Fruit fly (Drosophila melanogaster) whole organism, prepupa: ENCODE data around the gene CG15880.

Source experiments
- Blimp-1 ChIP-seq: fragments of 200-800 bp; sonication (Bioruptor generic); optimal IDR thresholded peaks from 3 replicates; lab custom pipeline; 2017; ENCODE audit warnings: missing biosample characterization, missing genetic modification characterization, mild to moderate bottlenecking, moderate library complexity, missing genetic modification reagents
- CG10631 ChIP-seq: fragments of 200-800 bp; sonication (Bioruptor generic); optimal IDR thresholded peaks from 2 replicates; lab custom pipeline; 2016; ENCODE audit warnings: missing biosample characterization, missing genetic modification characterization
- CG10669 ChIP-seq: fragments of 200-800 bp; sonication (Bioruptor generic); optimal IDR thresholded peaks from 3 replicates; lab custom pipeline; 2018; ENCODE audit warnings: missing biosample characterization, mild to moderate bottlenecking, missing genetic modification characterization, moderate library complexity
- CG11294 ChIP-seq: fragments of 200-800 bp; sonication (Bioruptor generic); IDR thresholded peaks from 2 replicates; pipeline ENCODE4 v1.3.6; 2022; ENCODE audit warnings: missing biosample characterization, missing genetic modification characterization
- CG11762 ChIP-seq: fragments of 200-800 bp; sonication (Bioruptor generic); optimal IDR thresholded peaks from 3 replicates; lab custom pipeline; 2016; ENCODE audit warnings: missing biosample characterization, missing genetic modification characterization; ENCODE audit not compliant: insufficient read depth
- CG11902 ChIP-seq: fragments of 200-800 bp; sonication (Bioruptor generic); optimal IDR thresholded peaks from 3 replicates; lab custom pipeline; 2016; ENCODE audit warnings: missing biosample characterization, missing genetic modification characterization
- CG15336 ChIP-seq: fragments of 200-800 bp; sonication (Bioruptor generic); IDR thresholded peaks from 2 replicates; pipeline ENCODE4 v1.3.6; 2022; ENCODE audit warnings: missing biosample characterization, missing genetic modification characterization
- CG1621 ChIP-seq: fragments of 200-800 bp; sonication (Bioruptor generic); optimal IDR thresholded peaks from 3 replicates; lab custom pipeline; 2018; ENCODE audit warnings: missing biosample characterization, mild to moderate bottlenecking, missing genetic modification characterization
- CG16779 ChIP-seq: fragments of 200-800 bp; sonication (Bioruptor generic); optimal IDR thresholded peaks from 3 replicates; lab custom pipeline; 2017; ENCODE audit warnings: missing biosample characterization, mild to moderate bottlenecking, missing genetic modification characterization
- CG3032 ChIP-seq: fragments of 200-800 bp; optimal IDR thresholded peaks from 2 replicates; lab custom pipeline; 2019; ENCODE audit warnings: missing biosample characterization, mild to moderate bottlenecking, missing genetic modification characterization, moderate library complexity
- CG32006 ChIP-seq: fragments of 200-800 bp; sonication (Bioruptor generic); optimal IDR thresholded peaks from 3 replicates; lab custom pipeline; 2017; ENCODE audit warnings: missing biosample characterization, mild to moderate bottlenecking, missing genetic modification characterization
- CG34406 ChIP-seq: fragments of 200-800 bp; sonication (Bioruptor generic); optimal IDR thresholded peaks from 3 replicates; lab custom pipeline; 2016; ENCODE audit warnings: missing biosample characterization, missing genetic modification characterization
- CG3919 ChIP-seq: fragments of 200-800 bp; sonication (Bioruptor generic); optimal IDR thresholded peaks from 3 replicates; lab custom pipeline; 2016; ENCODE audit warnings: missing biosample characterization, missing genetic modification characterization
- CG4318 ChIP-seq: fragments of 200-800 bp; sonication (Bioruptor generic); optimal IDR thresholded peaks from 3 replicates; lab custom pipeline; 2017; ENCODE audit warnings: missing biosample characterization, mild to moderate bottlenecking, missing genetic modification characterization
- CG6792 ChIP-seq: fragments of 200-800 bp; sonication (Bioruptor generic); optimal IDR thresholded peaks from 3 replicates; lab custom pipeline; 2016; ENCODE audit warnings: missing biosample characterization, missing genetic modification characterization
- CG6808 ChIP-seq: fragments of 200-800 bp; sonication (Bioruptor generic); optimal IDR thresholded peaks from 3 replicates; lab custom pipeline; 2017; ENCODE audit warnings: missing biosample characterization, missing genetic modification characterization, mild to moderate bottlenecking, moderate library complexity, missing genetic modification reagents
- CG7368 ChIP-seq: fragments of 200-800 bp; sonication (Bioruptor generic); optimal IDR thresholded peaks from 3 replicates; lab custom pipeline; 2016; ENCODE audit warnings: missing biosample characterization, missing genetic modification characterization
- CG8632 ChIP-seq: fragments of 200-800 bp; sonication (Bioruptor generic); optimal IDR thresholded peaks from 3 replicates; lab custom pipeline; 2016; ENCODE audit warnings: missing biosample characterization, missing genetic modification characterization
- Eip78C ChIP-seq: fragments of 200-800 bp; sonication (Bioruptor generic); peaks from one replicate; lab custom pipeline; 2016; ENCODE audit warnings: missing biosample characterization, missing genetic modification characterization
- Eip93F ChIP-seq: fragments of 200-800 bp; sonication (Bioruptor generic); optimal IDR thresholded peaks from 2 replicates; lab custom pipeline; 2016; ENCODE audit warnings: missing biosample characterization, mild to moderate bottlenecking, missing genetic modification characterization
- Ets96B ChIP-seq: fragments of 200-800 bp; optimal IDR thresholded peaks from 2 replicates; lab custom pipeline; 2019; ENCODE audit warnings: missing biosample characterization, mild to moderate bottlenecking, missing genetic modification characterization, moderate library complexity
- Hr39 ChIP-seq: fragments of 200-800 bp; sonication (Bioruptor generic); optimal IDR thresholded peaks from 2 replicates; lab custom pipeline; 2016; ENCODE audit warnings: missing biosample characterization, missing genetic modification characterization
- Lpt ChIP-seq: fragments of 200-800 bp; sonication (Bioruptor generic); optimal IDR thresholded peaks from 3 replicates; lab custom pipeline; 2016; ENCODE audit warnings: missing biosample characterization, missing genetic modification characterization
- Sox14 ChIP-seq: fragments of 200-800 bp; sonication (Bioruptor generic); optimal IDR thresholded peaks from 3 replicates; lab custom pipeline; 2016; ENCODE audit warnings: missing biosample characterization, missing genetic modification characterization
- Sox15 ChIP-seq: fragments of 200-800 bp; sonication (Bioruptor generic); optimal IDR thresholded peaks from 3 replicates; lab custom pipeline; 2016; ENCODE audit warnings: missing biosample characterization, missing genetic modification characterization
- achi ChIP-seq: fragments of 200-800 bp; sonication (Bioruptor generic); optimal IDR thresholded peaks from 3 replicates; lab custom pipeline; 2016; ENCODE audit warnings: missing biosample characterization, missing genetic modification characterization
- acj6 ChIP-seq: fragments of 200-800 bp; sonication (Bioruptor generic); optimal IDR thresholded peaks from 3 replicates; lab custom pipeline; 2016; ENCODE audit warnings: missing biosample characterization, missing genetic modification characterization
- dac ChIP-seq: fragments of 200-800 bp; sonication (Bioruptor generic); optimal IDR thresholded peaks from 2 replicates; lab custom pipeline; 2017; ENCODE audit warnings: missing biosample characterization, mild to moderate bottlenecking, missing genetic modification characterization
- dsx ChIP-seq: fragments of 200-800 bp; optimal IDR thresholded peaks from 3 replicates; lab custom pipeline; 2019; ENCODE audit warnings: missing biosample characterization, mild to moderate bottlenecking, missing genetic modification characterization, moderate library complexity; ENCODE audit not compliant: poor library complexity, severe bottlenecking
- eg ChIP-seq: fragments of 200-800 bp; sonication (Bioruptor generic); IDR thresholded peaks from 3 replicates; pipeline ENCODE4 v1.3.6; 2022; ENCODE audit warnings: missing biosample characterization, missing genetic modification characterization
- esn ChIP-seq: fragments of 200-800 bp; sonication (Bioruptor generic); optimal IDR thresholded peaks from 2 replicates; lab custom pipeline; 2016; ENCODE audit warnings: missing biosample characterization, mild to moderate bottlenecking, missing genetic modification characterization, moderate library complexity
- fd59A ChIP-seq: fragments of 200-800 bp; sonication (Bioruptor generic); optimal IDR thresholded peaks from 2 replicates; lab custom pipeline; 2017; ENCODE audit warnings: missing biosample characterization, mild to moderate bottlenecking, missing genetic modification characterization, missing genetic modification reagents
- fd85E ChIP-seq: fragments of 200-800 bp; sonication (Bioruptor generic); optimal IDR thresholded peaks from 3 replicates; lab custom pipeline; 2016; ENCODE audit warnings: missing biosample characterization, missing genetic modification characterization
- pdm3 ChIP-seq: fragments of 200-800 bp; sonication (Bioruptor generic); optimal IDR thresholded peaks from 3 replicates; lab custom pipeline; 2016; ENCODE audit warnings: missing biosample characterization, missing genetic modification characterization
- salr ChIP-seq, 2 experiments: fragments of 200-800 bp; sonication (Bioruptor generic); optimal IDR thresholded peaks; 3 replicates each; lab custom pipeline; 2016 to 2018; ENCODE audit warnings: missing biosample characterization in 2 of 2, missing genetic modification characterization in 2 of 2, mild to moderate bottlenecking in 1 of 2
- spab ChIP-seq: fragments of 200-800 bp; sonication (Bioruptor generic); optimal IDR thresholded peaks from 2 replicates; lab custom pipeline; 2017; ENCODE audit warnings: missing biosample characterization, mild to moderate bottlenecking, missing genetic modification characterization, missing genetic modification reagents
- ss ChIP-seq, 2 experiments: fragments of 200-800 bp; sonication (Bioruptor generic); optimal IDR thresholded peaks; 2 replicates in 1 of 2; 3 replicates in 1 of 2; lab custom pipeline; 2017 to 2018; ENCODE audit warnings: mild to moderate bottlenecking in 2 of 2, missing biosample characterization in 2 of 2, missing genetic modification characterization in 2 of 2, moderate library complexity in 1 of 2
- svp ChIP-seq: fragments of 200-800 bp; sonication (Bioruptor generic); peaks from one replicate; lab custom pipeline; 2016; ENCODE audit warnings: missing biosample characterization, missing genetic modification characterization
- topi ChIP-seq: fragments of 200-800 bp; sonication (Bioruptor generic); optimal IDR thresholded peaks from 3 replicates; lab custom pipeline; 2016; ENCODE audit warnings: missing biosample characterization, missing genetic modification characterization
- vri ChIP-seq: fragments of 200-800 bp; sonication (Bioruptor generic); optimal IDR thresholded peaks from 3 replicates; lab custom pipeline; 2016; ENCODE audit warnings: missing biosample characterization, mild to moderate bottlenecking, missing genetic modification characterization

Gene CG15880

dm6 chr2L:850727-851257 lies 33.0 kb upstream of the CG15880 start, which contains the start of gene drongo (continued):
- TF ChIP-seq Sox15 (GFP tag; lab: Kevin White, UChicago), result no peak
- no peak for TF ChIP-seq CG34406
- TF ChIP-seq svp (GFP tag; lab: Kevin White, UChicago), result peak; percentile 86
- no peak for TF ChIP-seq fd59A (GFP tag; lab: Kevin White, UChicago)
- peak; percentile 18 for TF ChIP-seq topi

- TF ChIP-seq fd59A (GFP tag; lab: Kevin White, UChicago), result no peak
Observed at dm6 chr2L:849787-850512, 32.2 kb upstream of the CG15880 start.

dm6 chr2L:849138-849744 lies 31.5 kb upstream of the CG15880 start:
- TF ChIP-seq Eip93F (peak; percentile 32), esn (GFP tag; lab: Kevin White, UChicago) (no peak), svp (GFP tag; lab: Kevin White, UChicago) (peak; percentile 99)

dm6 chr2L:847988-848622 lies 30.4 kb upstream of the CG15880 start:
- peak; percentile 66 for TF ChIP-seq CG1621 (tag; lab: Kevin White, UChicago)
- peak; percentile 40 for TF ChIP-seq dac (GFP tag; lab: Kevin White, UChicago)
- peak; percentile 61 for TF ChIP-seq CG11902
- TF ChIP-seq CG11762 (GFP tag; lab: Kevin White, UChicago), result peak; percentile 47
- peak; percentile 73 for TF ChIP-seq CG10669 (GFP tag; lab: Kevin White, UChicago)
- peak; percentile 71 for TF ChIP-seq CG34406
- TF ChIP-seq CG3919 (GFP tag; lab: Kevin White, UChicago), result peak; percentile 87
- TF ChIP-seq CG11294, result no peak
- TF ChIP-seq pdm3 (GFP tag; lab: Kevin White, UChicago), result peak; percentile 79
- peak; percentile 86 for TF ChIP-seq topi
- peak; percentile 24 for TF ChIP-seq Lpt (GFP tag; lab: Kevin White, UChicago)
- peak; percentile 62 for TF ChIP-seq fd85E (GFP tag; lab: Kevin White, UChicago)
- TF ChIP-seq esn (GFP tag; lab: Kevin White, UChicago), result peak; percentile 92
- TF ChIP-seq CG6792, result peak; percentile 82
- TF ChIP-seq ss (GFP tag; optimal IDR thresholded peaks at IDR 0.05; lab: Kevin White, UChicago), result peak; percentile 78 to 80
- TF ChIP-seq CG3032 (tag; lab: Kevin White, UChicago), result peak; percentile 69
- peak; percentile 67 for TF ChIP-seq spab (GFP tag; lab: Kevin White, UChicago)
- peak; percentile 80 for TF ChIP-seq CG7368
- TF ChIP-seq CG15336 (GFP tag; lab: Robert Waterston, UW), result 0 out of 2 replicates have a peak, but pooled peaks have one; percentile 43
- TF ChIP-seq Ets96B, result peak; percentile 68
- peak; percentile 78 for TF ChIP-seq achi
- peak; percentile 63 for TF ChIP-seq Blimp-1 (GFP tag; lab: Kevin White, UChicago)
- TF ChIP-seq CG16779 (tag; lab: Kevin White, UChicago), result peak; percentile 31
- TF ChIP-seq Sox14 (GFP tag; lab: Kevin White, UChicago), result peak; percentile 83
- peak; percentile 86 for TF ChIP-seq Hr39 (GFP tag; lab: Kevin White, UChicago)
- peak; percentile 83 for TF ChIP-seq Eip93F
- TF ChIP-seq Eip78C (GFP tag; lab: Kevin White, UChicago), result peak; percentile 91
- TF ChIP-seq fd59A (GFP tag; lab: Kevin White, UChicago), result peak; percentile 59
- peak in 1 of 2 experiments; percentile 45 for TF ChIP-seq salr (GFP tag; optimal IDR thresholded peaks at IDR 0.05; lab: Kevin White, UChicago)
- TF ChIP-seq CG10631, result peak; percentile 81
- peak; percentile 43; the same call in 2 of the 3 replicates for TF ChIP-seq eg (GFP tag; lab: Robert Waterston, UW)
- peak; percentile 79 for TF ChIP-seq CG8632 (GFP tag; lab: Kevin White, UChicago)
- peak; percentile 88 for TF ChIP-seq vri (GFP tag; lab: Kevin White, UChicago)
- TF ChIP-seq CG32006 (GFP tag; lab: Kevin White, UChicago), result peak; percentile 54
- TF ChIP-seq CG6808, result peak; percentile 72
- peak; percentile 78 for TF ChIP-seq acj6 (GFP tag; lab: Kevin White, UChicago)
- peak; percentile 74 for TF ChIP-seq dsx (GFP tag; lab: Kevin White, UChicago)
- TF ChIP-seq CG4318 (GFP tag; lab: Kevin White, UChicago), result no peak
